Fruit fly (Drosophila melanogaster) whole organism, embryonic: Measurements from ENCODE around the gene Ire1.
A peak's percentile ranks its signal among the peaks of the same experiment; 100 is the strongest.

Experiments
- Abd-B ChIP-seq: fragments of 200-800 bp; sonication (Bioruptor generic); optimal IDR thresholded peaks from 2 replicates; lab custom pipeline; 2018; ENCODE audit warnings: missing biosample characterization, mild to moderate bottlenecking, missing genetic modification characterization, moderate library complexity
- Aef1 ChIP-seq: fragments of 200-800 bp; sonication (Bioruptor generic); IDR thresholded peaks from 3 replicates; pipeline ENCODE4 v1.3.6; 2022; ENCODE audit warnings: missing biosample characterization, missing genetic modification characterization
- Blimp-1 ChIP-seq: fragments of 200-800 bp; sonication (Bioruptor generic); optimal IDR thresholded peaks from 3 replicates; lab custom pipeline; 2018; ENCODE audit warnings: missing biosample characterization, missing genetic modification characterization, mild to moderate bottlenecking, moderate library complexity, missing genetic modification reagents
- CG10267 ChIP-seq: fragments of 200-800 bp; sonication (Bioruptor generic); optimal IDR thresholded peaks from 2 replicates; lab custom pipeline; 2018; ENCODE audit warnings: missing biosample characterization, mild to moderate bottlenecking, missing genetic modification characterization, moderate library complexity
- CG10366 ChIP-seq: fragments of 200-800 bp; sonication (Bioruptor generic); IDR thresholded peaks from 2 replicates; pipeline ENCODE4 v1.3.6; 2022; ENCODE audit warnings: missing biosample characterization, missing genetic modification characterization
- CG10565 ChIP-seq: fragments of 200-800 bp; sonication (Bioruptor generic); optimal IDR thresholded peaks from 3 replicates; lab custom pipeline; 2016; ENCODE audit warnings: missing biosample characterization, mild to moderate bottlenecking, missing genetic modification characterization
- CG11504 ChIP-seq: fragments of 200-800 bp; sonication (Bioruptor generic); optimal IDR thresholded peaks from 3 replicates; lab custom pipeline; 2019; ENCODE audit warnings: missing biosample characterization, mild to moderate bottlenecking, missing genetic modification characterization, moderate library complexity
- CG12942 ChIP-seq: fragments of 200-800 bp; sonication (Bioruptor generic); optimal IDR thresholded peaks from 3 replicates; lab custom pipeline; 2016; ENCODE audit warnings: missing biosample characterization, missing genetic modification characterization
- CG13624 ChIP-seq: fragments of 200-800 bp; sonication (Bioruptor generic); optimal IDR thresholded peaks from 2 replicates; lab custom pipeline; 2016; ENCODE audit warnings: missing biosample characterization, missing genetic modification characterization
- CG14667 ChIP-seq: fragments of 200-800 bp; sonication (Bioruptor generic); IDR thresholded peaks from 2 replicates; pipeline ENCODE4 v1.3.6; 2022; ENCODE audit warnings: missing biosample characterization, missing genetic modification characterization
- CG14710 ChIP-seq: fragments of 200-800 bp; sonication (Bioruptor generic); optimal IDR thresholded peaks from 3 replicates; lab custom pipeline; 2019; ENCODE audit warnings: missing biosample characterization, mild to moderate bottlenecking, missing genetic modification characterization, moderate library complexity
- CG15011 ChIP-seq: fragments of 200-800 bp; sonication (Bioruptor generic); optimal IDR thresholded peaks from 3 replicates; lab custom pipeline; 2018; ENCODE audit warnings: missing biosample characterization, mild to moderate bottlenecking, missing genetic modification characterization
- CG15514 ChIP-seq: fragments of 200-800 bp; sonication (Bioruptor generic); optimal IDR thresholded peaks from 3 replicates; lab custom pipeline; 2017; ENCODE audit warnings: missing biosample characterization, missing genetic modification characterization, mild to moderate bottlenecking, moderate library complexity, missing genetic modification reagents
- CG17829 ChIP-seq: fragments of 200-800 bp; optimal IDR thresholded peaks from 2 replicates; lab custom pipeline; 2019; ENCODE audit warnings: missing biosample characterization, mild to moderate bottlenecking, missing genetic modification characterization, moderate library complexity
- CG31365 ChIP-seq: fragments of 200-800 bp; sonication (Bioruptor generic); optimal IDR thresholded peaks from 2 replicates; lab custom pipeline; 2018; ENCODE audit warnings: missing biosample characterization, mild to moderate bottlenecking, missing genetic modification characterization
- CG32767 ChIP-seq: fragments of 200-800 bp; sonication (Bioruptor generic); IDR thresholded peaks from 2 replicates; pipeline ENCODE4 v1.3.6; 2022; ENCODE audit warnings: missing biosample characterization, missing genetic modification characterization
- CG33557 ChIP-seq: fragments of 200-800 bp; sonication (Bioruptor generic); optimal IDR thresholded peaks from 2 replicates; lab custom pipeline; 2019; ENCODE audit warnings: missing biosample characterization, mild to moderate bottlenecking, missing genetic modification characterization, moderate library complexity
- CG3847 ChIP-seq: fragments of 200-800 bp; sonication (Bioruptor generic); IDR thresholded peaks from 2 replicates; pipeline ENCODE4 v1.3.6; 2022; ENCODE audit warnings: missing biosample characterization, missing genetic modification characterization
- CG4328 ChIP-seq: fragments of 200-800 bp; sonication (Bioruptor generic); optimal IDR thresholded peaks from 3 replicates; lab custom pipeline; 2017; ENCODE audit warnings: missing biosample characterization, missing genetic modification reagents, missing genetic modification characterization
- CG4854 ChIP-seq: fragments of 200-800 bp; sonication (Bioruptor generic); optimal IDR thresholded peaks from 2 replicates; lab custom pipeline; 2016; ENCODE audit warnings: missing biosample characterization, missing genetic modification characterization, inconsistent platforms
- CG6254 ChIP-seq: fragments of 200-800 bp; sonication (Bioruptor generic); optimal IDR thresholded peaks from 3 replicates; lab custom pipeline; 2017; ENCODE audit warnings: mild to moderate bottlenecking, missing biosample characterization, missing genetic modification reagents, missing genetic modification characterization
- CG8944 ChIP-seq: fragments of 200-800 bp; sonication (Bioruptor generic); optimal IDR thresholded peaks from 3 replicates; lab custom pipeline; 2016; ENCODE audit warnings: missing biosample characterization, missing genetic modification characterization
- CG9797 ChIP-seq: fragments of 200-800 bp; sonication (Bioruptor generic); optimal IDR thresholded peaks from 3 replicates; lab custom pipeline; 2018; ENCODE audit warnings: missing biosample characterization, mild to moderate bottlenecking, missing genetic modification characterization
- D19B ChIP-seq: fragments of 200-800 bp; sonication (Bioruptor generic); optimal IDR thresholded peaks from 2 replicates; lab custom pipeline; 2017; ENCODE audit warnings: missing biosample characterization, mild to moderate bottlenecking, missing genetic modification characterization
- Doc3 ChIP-seq: fragments of 200-800 bp; sonication (Bioruptor generic); IDR thresholded peaks from 3 replicates; pipeline ENCODE4 v1.3.6; 2022; ENCODE audit warnings: missing biosample characterization, missing genetic modification characterization; ENCODE audit not compliant: partially characterized antibody
- Eip74EF ChIP-seq, 2 experiments: fragments of 200-800 bp in 1 of 2; fragments of >200 bp in 1 of 2; sonication (Bioruptor generic) in 1 of 2; optimal IDR thresholded peaks; 2 replicates each; lab custom pipeline; 2017 to 2019; ENCODE audit warnings: missing biosample characterization in 2 of 2, missing genetic modification characterization in 2 of 2, mild to moderate bottlenecking in 1 of 2, moderate library complexity in 1 of 2
- GATAe ChIP-seq: fragments of 200-800 bp; sonication (Bioruptor generic); conservative IDR thresholded peaks from 2 replicates; pipeline ENCODE4 v1.3.6; 2022; ENCODE audit warnings: missing biosample characterization, missing genetic modification characterization
- HLHmδ ChIP-seq: fragments of 200-800 bp; sonication (Bioruptor generic); optimal IDR thresholded peaks from 2 replicates; lab custom pipeline; 2018; ENCODE audit warnings: missing biosample characterization, mild to moderate bottlenecking, missing genetic modification characterization, moderate library complexity
- Lim3 ChIP-seq: fragments of 200-800 bp; sonication (Bioruptor generic); IDR thresholded peaks from 2 replicates; pipeline ENCODE4 v1.3.6; 2022; ENCODE audit warnings: missing biosample characterization, missing genetic modification characterization
- NC2α ChIP-seq: fragments of 200-800 bp; sonication (Bioruptor generic); optimal IDR thresholded peaks from 2 replicates; lab custom pipeline; 2016; ENCODE audit warnings: missing biosample characterization, missing genetic modification characterization
- Poxn ChIP-seq: fragments of 200-800 bp; sonication (Bioruptor generic); IDR thresholded peaks from 2 replicates; pipeline ENCODE4 v1.3.6; 2022; ENCODE audit warnings: missing biosample characterization, missing genetic modification characterization
- Sox102F ChIP-seq: fragments of 200-800 bp; sonication (Bioruptor generic); optimal IDR thresholded peaks from 2 replicates; lab custom pipeline; 2018; ENCODE audit warnings: missing biosample characterization, mild to moderate bottlenecking, missing genetic modification characterization, moderate library complexity
- Sry-β ChIP-seq: fragments of 200-800 bp; sonication (Bioruptor generic); optimal IDR thresholded peaks from 2 replicates; lab custom pipeline; 2018; ENCODE audit warnings: missing biosample characterization, mild to moderate bottlenecking, missing genetic modification characterization, moderate library complexity
- Usf ChIP-seq: fragments of 200-800 bp; sonication (Bioruptor generic); optimal IDR thresholded peaks from 2 replicates; lab custom pipeline; 2017; ENCODE audit warnings: missing genotype, missing biosample characterization, missing genetic modification characterization
- YL-1 ChIP-seq: fragments of 200-800 bp; sonication (Bioruptor generic); optimal IDR thresholded peaks from 3 replicates; lab custom pipeline; 2017; ENCODE audit warnings: missing biosample characterization, mild to moderate bottlenecking, missing genetic modification characterization
- abd-A ChIP-seq: fragments of 200-800 bp; sonication (Bioruptor generic); optimal IDR thresholded peaks from 3 replicates; lab custom pipeline; 2019; ENCODE audit warnings: missing biosample characterization, mild to moderate bottlenecking, missing genetic modification characterization, moderate library complexity
- ac ChIP-seq: fragments of 200-800 bp; sonication (Bioruptor generic); optimal IDR thresholded peaks from 3 replicates; lab custom pipeline; 2017; ENCODE audit warnings: missing biosample characterization, mild to moderate bottlenecking, missing genetic modification characterization
- al ChIP-seq: fragments of 200-800 bp; sonication (Bioruptor generic); IDR thresholded peaks from 2 replicates; pipeline ENCODE4 v1.3.6; 2022; ENCODE audit warnings: missing biosample characterization, missing genetic modification characterization
- cg ChIP-seq: fragments of 200-800 bp; sonication (Bioruptor generic); optimal IDR thresholded peaks from 3 replicates; lab custom pipeline; 2019; ENCODE audit warnings: missing biosample characterization, mild to moderate bottlenecking, missing genetic modification characterization, moderate library complexity
- dm ChIP-seq: fragments of 200-800 bp; sonication (Bioruptor generic); optimal IDR thresholded peaks from 3 replicates; lab custom pipeline; 2016; ENCODE audit warnings: missing biosample characterization, missing genetic modification characterization
- dmrt11E ChIP-seq: fragments of 200-800 bp; sonication (Bioruptor generic); optimal IDR thresholded peaks from 3 replicates; lab custom pipeline; 2018; ENCODE audit warnings: missing biosample characterization, mild to moderate bottlenecking, missing genetic modification characterization, moderate library complexity
- exex ChIP-seq: fragments of 200-800 bp; sonication (Bioruptor generic); optimal IDR thresholded peaks from 4 replicates; lab custom pipeline; 2018; ENCODE audit warnings: missing biosample characterization, mild to moderate bottlenecking, missing genetic modification characterization, moderate library complexity
- ftz-f1 ChIP-seq: fragments of 200-800 bp; sonication (Bioruptor generic); optimal IDR thresholded peaks from 2 replicates; lab custom pipeline; 2016; ENCODE audit warnings: missing biosample characterization, missing genetic modification characterization
- gt ChIP-seq: fragments of 200-800 bp; sonication (Bioruptor generic); IDR thresholded peaks from 2 replicates; pipeline ENCODE4 v1.3.6; 2022; ENCODE audit warnings: missing biosample characterization, missing genetic modification characterization
- hb ChIP-seq: fragments of 200-800 bp; sonication (Bioruptor generic); IDR thresholded peaks from 3 replicates; pipeline ENCODE4 v1.3.6; 2022; ENCODE audit warnings: missing biosample characterization, missing genetic modification characterization; ENCODE audit not compliant: partially characterized antibody
- ken ChIP-seq: fragments of 200-800 bp; sonication (Bioruptor generic); IDR thresholded peaks from 3 replicates; pipeline ENCODE4 v1.3.6; 2022; ENCODE audit warnings: missing biosample characterization, missing genetic modification characterization
- pho ChIP-seq: fragments of 200-800 bp; sonication (Bioruptor generic); optimal IDR thresholded peaks from 2 replicates; lab custom pipeline; 2016; ENCODE audit warnings: missing biosample characterization, missing genetic modification characterization
- slp2 ChIP-seq: fragments of 200-800 bp; sonication (Bioruptor generic); optimal IDR thresholded peaks from 2 replicates; lab custom pipeline; 2016; ENCODE audit warnings: missing biosample characterization, missing genetic modification characterization
- tna ChIP-seq: fragments of 200-800 bp; sonication (Bioruptor generic); IDR thresholded peaks from 2 replicates; pipeline ENCODE4 v1.3.6; 2022; ENCODE audit warnings: missing biosample characterization, missing genetic modification characterization; ENCODE audit not compliant: partially characterized antibody
- wek ChIP-seq: fragments of 200-800 bp; sonication (Bioruptor generic); optimal IDR thresholded peaks from 3 replicates; lab custom pipeline; 2018; ENCODE audit warnings: missing biosample characterization, mild to moderate bottlenecking, missing genetic modification characterization, moderate library complexity

Gene Ire1

DNA sequence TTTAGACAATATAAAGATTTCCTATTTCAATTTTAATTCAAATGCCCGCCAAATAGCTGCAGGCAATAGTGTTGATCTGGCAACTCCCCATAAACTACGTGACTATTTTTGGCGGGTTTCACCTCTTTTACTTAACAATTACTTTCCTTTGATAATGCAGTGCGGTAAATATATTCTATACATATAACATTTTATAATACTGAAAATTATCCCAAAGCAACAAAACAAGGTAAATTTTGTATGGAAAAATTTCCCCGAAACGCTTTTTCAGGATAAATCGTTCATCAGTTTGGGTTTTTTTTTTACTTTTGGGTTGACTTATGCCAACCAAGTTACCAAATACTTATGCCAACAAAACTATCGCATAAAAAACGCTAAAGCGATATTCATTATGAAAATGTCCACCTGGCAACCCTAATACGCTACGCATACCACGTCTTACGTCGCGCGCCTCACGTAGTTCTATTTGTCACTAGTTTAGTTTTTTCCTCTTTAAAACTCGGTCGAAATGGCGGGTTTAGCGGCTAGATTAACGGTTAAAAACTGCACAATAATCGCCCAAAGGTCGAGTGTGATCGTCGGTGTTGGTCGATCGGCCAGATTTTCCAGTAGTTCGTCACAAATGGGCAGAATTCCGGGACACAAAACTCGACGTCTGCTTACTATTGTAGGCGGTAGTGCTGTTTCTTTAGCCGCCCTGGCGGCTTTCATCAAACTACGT is 14.1 kb downstream of the Ire1 start, which contains the start of gene MICU3 (continued):
- TF ChIP-seq ac: no peak
- peak; percentile 51 for TF ChIP-seq CG13624 (GFP tag; lab: Kevin White, UChicago)
- TF ChIP-seq wek: no peak
- no peak for TF ChIP-seq dm (GFP tag; lab: Kevin White, UChicago)
- peak; percentile 28 for TF ChIP-seq D19B (GFP tag; lab: Kevin White, UChicago)
- no peak; the same call in 2 of the 3 replicates for TF ChIP-seq ken (GFP tag; lab: Robert Waterston, UW)
- TF ChIP-seq CG4328 (GFP tag; lab: Kevin White, UChicago): no peak
- peak; percentile 51 for TF ChIP-seq CG12942 (GFP tag; lab: Kevin White, UChicago)
- TF ChIP-seq CG10366 (GFP tag; lab: Robert Waterston, UW): peak; percentile 52
- TF ChIP-seq ftz-f1: no peak
- TF ChIP-seq Poxn: no peak
- TF ChIP-seq CG32767 (GFP tag; lab: Robert Waterston, UW): no peak
- TF ChIP-seq al (GFP tag; lab: Robert Waterston, UW): peak; percentile 67
- TF ChIP-seq cg (GFP tag; lab: Kevin White, UChicago): no peak
- TF ChIP-seq Doc3 (GFP tag; lab: Robert Waterston, UW): peak; percentile 80
- peak; percentile 77 for TF ChIP-seq Abd-B (GFP tag; lab: Kevin White, UChicago)
- TF ChIP-seq dmrt11E: peak; percentile 64
- peak; percentile 60 for TF ChIP-seq Sox102F (GFP tag; lab: Kevin White, UChicago)
- no peak for TF ChIP-seq Aef1 (GFP tag; lab: Robert Waterston, UW)
- TF ChIP-seq CG6254: no peak
- peak; percentile 83 for TF ChIP-seq Sry-β (GFP tag; lab: Kevin White, UChicago)
- TF ChIP-seq CG10565 (GFP tag; lab: Kevin White, UChicago): no peak
- TF ChIP-seq GATAe: no peak
- TF ChIP-seq Eip74EF (GFP tag; optimal IDR thresholded peaks at IDR 0.05; lab: Kevin White, UChicago): no peak
- TF ChIP-seq NC2α: no peak

- TF ChIP-seq gt (GFP tag; lab: Robert Waterston, UW) (no peak), HLHmδ (GFP tag; lab: Kevin White, UChicago) (no peak), CG33557 (no peak), CG14710 (tag; lab: Kevin White, UChicago) (peak; percentile 35), Blimp-1 (GFP tag; lab: Kevin White, UChicago) (peak; percentile 35), CG15514 (GFP tag; lab: Kevin White, UChicago) (no peak), Usf (GFP tag; lab: Kevin White, UChicago) (no peak), Lim3 (no peak), exex (tag; lab: Kevin White, UChicago) (no peak), abd-A (tag; lab: Kevin White, UChicago) (no peak), pho (GFP tag; lab: Kevin White, UChicago) (no peak), CG15011 (GFP tag; lab: Kevin White, UChicago) (no peak), slp2 (GFP tag; lab: Kevin White, UChicago) (no peak), CG3847 (GFP tag; lab: Robert Waterston, UW) (no peak), CG17829 (tag; lab: Kevin White, UChicago) (peak; percentile 33), CG11504 (tag; lab: Kevin White, UChicago) (peak; percentile 10), YL-1 (GFP tag; lab: Kevin White, UChicago) (no peak), tna (GFP tag; lab: Robert Waterston, UW) (no peak), CG8944 (GFP tag; lab: Kevin White, UChicago) (no peak), CG9797 (GFP tag; lab: Kevin White, UChicago) (no peak), CG31365 (tag; lab: Kevin White, UChicago) (no peak), hb (no peak), CG10267 (tag; lab: Kevin White, UChicago) (peak; percentile 18), CG14667 (GFP tag; lab: Robert Waterston, UW) (no peak), CG4854 (GFP tag; lab: Kevin White, UChicago) (no peak)
These were observed 17.2 kb downstream of the Ire1 start for dm6 chr3R:19843888-19844287.
